Worm (Caenorhabditis elegans): ENCODE measurements around the gene Y54G2A.52.

ce11 chrIV:2750607-2751006 lies 47.9 kb downstream of the Y54G2A.52 start:
- TF ChIP-seq dao-5 (tag; optimal IDR thresholded peaks at IDR 0.05) (no peak), him-1 (tag; optimal IDR thresholded peaks at IDR 0.05) (no peak), W03F9.2 (tag; optimal IDR thresholded peaks at IDR 0.05) (no peak)
